Fruit fly (Drosophila melanogaster) whole organism, larva: ENCODE data around the gene CG10508.

Experiments used
- noc ChIP-seq: fragments of 200-800 bp; sonication (Bioruptor generic); optimal IDR thresholded peaks from 3 replicates; lab custom pipeline; 2019; ENCODE audit warnings: missing biosample characterization, mild to moderate bottlenecking, missing genetic modification characterization, moderate library complexity

Gene CG10508

dm6 chr3L:21201246-21201896 lies 8.6 kb upstream of the CG10508 start:
- no peak for TF ChIP-seq noc (tag; lab: Kevin White, UChicago)

dm6 chr3L:21202029-21202776 lies 7.8 kb upstream of the CG10508 start:
- peak; percentile 3 for TF ChIP-seq noc (tag; lab: Kevin White, UChicago)

dm6 chr3L:21202777-21203282 lies 7.2 kb upstream of the CG10508 start, which contains the start of the genes Targ1, CG10512 and Targ2:
Gene Targ1, minus strand, starts transcription at chr3L:21202882.
Gene CG10512, plus strand, starts transcription at chr3L:21202920.
Gene Targ2, minus strand, starts transcription at chr3L:21203232.
- TF ChIP-seq noc (tag; lab: Kevin White, UChicago), result no peak

dm6 chr3L:21204581-21205495 lies 5.2 kb upstream of the CG10508 start:
- peak; percentile 79 for TF ChIP-seq noc (tag; lab: Kevin White, UChicago)

dm6 chr3L:21205496-21205824 lies 4.6 kb upstream of the CG10508 start:
- no peak for TF ChIP-seq noc (tag; lab: Kevin White, UChicago)

dm6 chr3L:21206486-21206885 lies 3.5 kb upstream of the CG10508 start:
- TF ChIP-seq noc (tag; lab: Kevin White, UChicago), result no peak

- TF ChIP-seq noc (tag; lab: Kevin White, UChicago), result no peak
Measured at dm6 chr3L:21216697-21217291, 6.8 kb downstream of the CG10508 start, which contains the start of the genes Trmt112 and Ilk. Gene Trmt112, minus strand, starts transcription at chr3L:21216839. Gene Ilk, plus strand, starts transcription at chr3L:21216901.

dm6 chr3L:21219160-21219559 lies 9.1 kb downstream of the CG10508 start:
- no peak for TF ChIP-seq noc (tag; lab: Kevin White, UChicago)

dm6 chr3L:21220100-21220499 lies 10.1 kb downstream of the CG10508 start, which contains the start of gene CG43219:
Gene CG43219, plus strand, starts transcription at chr3L:21220400.
- no peak for TF ChIP-seq noc (tag; lab: Kevin White, UChicago)

dm6 chr3L:21223268-21223667 lies 13.3 kb downstream of the CG10508 start:
- TF ChIP-seq noc (tag; lab: Kevin White, UChicago), result no peak

dm6 chr3L:21224274-21224673 lies 14.3 kb downstream of the CG10508 start:
- TF ChIP-seq noc (tag; lab: Kevin White, UChicago), result no peak

- TF ChIP-seq noc (tag; lab: Kevin White, UChicago), result no peak
Measured at dm6 chr3L:21224701-21225223, 14.7 kb downstream of the CG10508 start.

- TF ChIP-seq noc (tag; lab: Kevin White, UChicago), result no peak
Measured at dm6 chr3L:21225642-21226041, 15.6 kb downstream of the CG10508 start.

- no peak for TF ChIP-seq noc (tag; lab: Kevin White, UChicago)
Measured at dm6 chr3L:21226309-21226708, 16.3 kb downstream of the CG10508 start, which contains the start of gene Eip78C. Gene Eip78C, plus strand, starts transcription at chr3L:21226609.

- no peak for TF ChIP-seq noc (tag; lab: Kevin White, UChicago)
Measured at dm6 chr3L:21229764-21230163, 19.7 kb downstream of the CG10508 start.
